Worm (Caenorhabditis elegans) whole organism, late embryonic: Measurements from ENCODE around the gene sdz-13.

ENCODE experiments used
- C08G9.2 ChIP-seq: sonication (generic microtip); optimal IDR thresholded peaks from 2 replicates; lab custom pipeline; 2016; ENCODE audit warnings: mild to moderate bottlenecking, missing genetic modification characterization, moderate library complexity, missing compliant biosample characterization
- Y22D7AL.16 ChIP-seq: sonication (generic microtip); optimal IDR thresholded peaks from 2 replicates; lab custom pipeline; 2016; ENCODE audit warnings: missing genetic modification characterization, missing compliant biosample characterization
- ama-1 ChIP-seq: fragments of 150-350 bp; optimal IDR thresholded peaks from 2 replicates; lab custom pipeline; 2014
- dmd-4 ChIP-seq: sonication (generic microtip); optimal IDR thresholded peaks from 2 replicates; lab custom pipeline; 2016; ENCODE audit warnings: borderline replicate concordance, missing genetic modification characterization, missing compliant biosample characterization
- fkh-10 ChIP-seq: fragments of 150-350 bp; optimal IDR thresholded peaks from 2 replicates; lab custom pipeline; 2014; ENCODE audit warnings: missing biosample characterization, missing genetic modification reagents, missing genetic modification characterization
- nhr-11 ChIP-seq: fragments of 150-350 bp; optimal IDR thresholded peaks from 2 replicates; lab custom pipeline; 2014; ENCODE audit warnings: missing biosample characterization, missing genetic modification characterization
- pha-4 ChIP-seq: fragments of 150-350 bp; optimal IDR thresholded peaks from 2 replicates; lab custom pipeline; 2018; ENCODE audit warnings: missing biosample characterization, missing genetic modification reagents, missing genetic modification characterization
- unc-42 ChIP-seq: sonication (generic microtip); optimal IDR thresholded peaks from 2 replicates; lab custom pipeline; 2016; ENCODE audit warnings: missing genotype, missing genetic modification characterization, missing compliant biosample characterization

DNA sequence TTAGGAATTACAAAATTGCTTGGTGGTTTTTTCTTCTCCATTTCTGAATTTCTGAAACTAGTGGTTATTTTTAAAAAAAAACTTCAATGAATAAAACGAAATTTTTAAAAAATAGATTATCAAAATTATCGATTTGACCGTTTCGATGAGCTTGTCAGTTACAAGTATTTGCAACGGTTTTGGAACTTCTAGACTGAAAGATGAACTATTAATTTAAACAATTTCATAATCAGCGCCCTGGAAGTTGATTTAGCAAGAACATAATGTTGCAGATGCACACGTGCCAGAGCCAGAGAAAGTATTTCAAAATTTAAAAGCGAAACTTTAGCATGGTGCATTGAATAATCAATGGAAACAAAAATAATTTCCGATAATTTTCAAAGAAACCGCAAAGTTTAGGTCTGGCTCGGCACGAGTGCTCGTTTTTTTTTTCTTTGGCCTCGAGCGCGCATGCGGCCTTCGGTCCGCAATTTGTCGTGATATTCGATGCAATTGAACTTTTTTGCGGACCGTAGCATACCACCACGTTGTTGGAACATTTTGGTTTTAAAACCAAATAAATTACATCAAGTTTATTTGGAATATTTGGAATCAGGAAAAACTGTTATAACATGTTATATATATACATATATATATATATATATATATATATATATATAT, 36.6 kb downstream of the sdz-13 start, which contains the start of gene T11G6.5:
- no peak for TF ChIP-seq ama-1 (lab: Kevin White, UChicago)
- no peak for TF ChIP-seq nhr-11 (tag; lab: Kevin White, UChicago)
- no peak for TF ChIP-seq dmd-4 (tag; lab: Kevin White, UChicago)
- TF ChIP-seq Y22D7AL.16 (tag; lab: Kevin White, UChicago), result no peak
- TF ChIP-seq fkh-10 (GFP tag; lab: Kevin White, UChicago), result no peak
- TF ChIP-seq pha-4, result no peak
- no peak for TF ChIP-seq C08G9.2 (tag; lab: Kevin White, UChicago)
- no peak for TF ChIP-seq unc-42 (tag; lab: Kevin White, UChicago)
